Fruit fly (Drosophila melanogaster) whole organism, embryonic: Measurements from ENCODE around the gene CG14647.

ENCODE experiments used
- CG1024 ChIP-seq: fragments of 200-800 bp; sonication (Bioruptor generic); IDR thresholded peaks from 2 replicates; pipeline ENCODE4 v1.3.6; 2022; ENCODE audit warnings: missing biosample characterization, missing genetic modification characterization
- CG10543 ChIP-seq: fragments of 200-800 bp; sonication (Bioruptor generic); optimal IDR thresholded peaks from 3 replicates; lab custom pipeline; 2017; ENCODE audit warnings: missing biosample characterization, mild to moderate bottlenecking, missing genetic modification characterization, moderate library complexity
- CG12769 ChIP-seq: fragments of 200-800 bp; sonication (Bioruptor generic); optimal IDR thresholded peaks from 2 replicates; lab custom pipeline; 2019; ENCODE audit warnings: missing biosample characterization, mild to moderate bottlenecking, missing genetic modification characterization, moderate library complexity
- CG14014 ChIP-seq: fragments of 200-800 bp; sonication (Bioruptor generic); IDR thresholded peaks from 2 replicates; pipeline ENCODE4 v1.3.6; 2022; ENCODE audit warnings: missing biosample characterization, missing genetic modification characterization
- CG15514 ChIP-seq: fragments of 200-800 bp; sonication (Bioruptor generic); optimal IDR thresholded peaks from 3 replicates; lab custom pipeline; 2017; ENCODE audit warnings: missing biosample characterization, missing genetic modification characterization, mild to moderate bottlenecking, moderate library complexity, missing genetic modification reagents
- CG1647 ChIP-seq: fragments of 200-800 bp; sonication (Bioruptor generic); optimal IDR thresholded peaks from 3 replicates; lab custom pipeline; 2016; ENCODE audit warnings: missing biosample characterization, missing genetic modification characterization
- CG16779 ChIP-seq: fragments of 200-800 bp; sonication (Bioruptor generic); IDR thresholded peaks from 2 replicates; pipeline ENCODE4 v1.3.6; 2022; ENCODE audit warnings: missing biosample characterization, missing genetic modification characterization
- CG16863 ChIP-seq: fragments of 200-800 bp; sonication (Bioruptor generic); optimal IDR thresholded peaks from 3 replicates; lab custom pipeline; 2016; ENCODE audit warnings: missing biosample characterization, missing genetic modification characterization
- CG17328 ChIP-seq: fragments of 200-800 bp; sonication (Bioruptor generic); IDR thresholded peaks from 2 replicates; pipeline ENCODE4 v1.3.6; 2022; ENCODE audit warnings: missing biosample characterization, missing genetic modification characterization
- CG17385 ChIP-seq: fragments of 200-800 bp; sonication (Bioruptor generic); optimal IDR thresholded peaks from 3 replicates; lab custom pipeline; 2018; ENCODE audit warnings: missing biosample characterization, mild to moderate bottlenecking, missing genetic modification characterization
- CG18619 ChIP-seq: fragments of 200-800 bp; sonication (Bioruptor generic); optimal IDR thresholded peaks from 3 replicates; lab custom pipeline; 2017; ENCODE audit warnings: missing biosample characterization, mild to moderate bottlenecking, missing genetic modification characterization
- CG2199 ChIP-seq: fragments of 200-800 bp; sonication (Bioruptor generic); IDR thresholded peaks from 3 replicates; pipeline ENCODE4 v1.3.6; 2022; ENCODE audit warnings: missing biosample characterization, missing genetic modification characterization
- CG32767 ChIP-seq: fragments of 200-800 bp; sonication (Bioruptor generic); IDR thresholded peaks from 2 replicates; pipeline ENCODE4 v1.3.6; 2022; ENCODE audit warnings: missing biosample characterization, missing genetic modification characterization
- CG34376 ChIP-seq: fragments of 200-800 bp; sonication (Bioruptor generic); optimal IDR thresholded peaks from 2 replicates; lab custom pipeline; 2018; ENCODE audit warnings: missing biosample characterization, mild to moderate bottlenecking, missing genetic modification characterization
- CG34422 ChIP-seq: fragments of 200-800 bp; sonication (Bioruptor generic); IDR thresholded peaks from 3 replicates; pipeline ENCODE4 v1.3.6; 2022; ENCODE audit warnings: missing biosample characterization, missing genetic modification characterization
- CG5180 ChIP-seq: fragments of 200-800 bp; sonication (Bioruptor generic); optimal IDR thresholded peaks from 3 replicates; lab custom pipeline; 2017; ENCODE audit warnings: missing biosample characterization, missing genetic modification characterization, mild to moderate bottlenecking, moderate library complexity, missing genetic modification reagents
- CG6175 ChIP-seq: fragments of 200-800 bp; sonication (Bioruptor generic); IDR thresholded peaks from 3 replicates; pipeline ENCODE4 v1.3.6; 2022; ENCODE audit warnings: missing biosample characterization, missing genetic modification characterization
- CG6765 ChIP-seq: fragments of 200-800 bp; sonication (Bioruptor generic); optimal IDR thresholded peaks from 3 replicates; lab custom pipeline; 2017; ENCODE audit warnings: missing biosample characterization, mild to moderate bottlenecking, missing genetic modification characterization
- Deaf1 ChIP-seq: fragments of 200-800 bp; optimal IDR thresholded peaks from 3 replicates; lab custom pipeline; 2019; ENCODE audit warnings: missing biosample characterization, mild to moderate bottlenecking, missing genetic modification characterization, moderate library complexity
- Dref ChIP-seq: fragments of 200-800 bp; sonication (Bioruptor generic); IDR thresholded peaks from 2 replicates; pipeline ENCODE4 v1.3.6; 2022; ENCODE audit warnings: missing biosample characterization, missing genetic modification characterization
- Fer3 ChIP-seq: fragments of 200-800 bp; sonication (Bioruptor generic); optimal IDR thresholded peaks from 2 replicates; lab custom pipeline; 2018; ENCODE audit warnings: missing biosample characterization, mild to moderate bottlenecking, missing genetic modification characterization, moderate library complexity
- Jarid2 ChIP-seq: fragments of 200-800 bp; sonication (Bioruptor generic); optimal IDR thresholded peaks from 3 replicates; lab custom pipeline; 2017; ENCODE audit warnings: mild to moderate bottlenecking, missing biosample characterization, missing genetic modification reagents, missing genetic modification characterization
- MBD-R2 ChIP-seq: fragments of 200-800 bp; sonication (Bioruptor generic); IDR thresholded peaks from 2 replicates; pipeline ENCODE4 v1.3.6; 2022; ENCODE audit warnings: missing biosample characterization, missing genetic modification characterization
- MESR4 ChIP-seq: fragments of 200-800 bp; sonication (Bioruptor generic); optimal IDR thresholded peaks from 2 replicates; lab custom pipeline; 2018; ENCODE audit warnings: missing biosample characterization, mild to moderate bottlenecking, missing genetic modification characterization, moderate library complexity
- Med ChIP-seq: fragments of 200-800 bp; sonication (Bioruptor generic); peaks from one replicate; lab custom pipeline; 2016; ENCODE audit warnings: missing biosample characterization, missing genetic modification characterization, mild to moderate bottlenecking, inconsistent platforms, moderate library complexity
- Meics ChIP-seq: fragments of 200-800 bp; sonication (Bioruptor generic); optimal IDR thresholded peaks from 2 replicates; lab custom pipeline; 2017; ENCODE audit warnings: missing biosample characterization, mild to moderate bottlenecking, missing genetic modification characterization
- Myb ChIP-seq: fragments of 200-800 bp; sonication (Bioruptor generic); optimal IDR thresholded peaks from 2 replicates; lab custom pipeline; 2016; ENCODE audit warnings: missing biosample characterization, missing genetic modification characterization
- Nf-YB ChIP-seq: fragments of 200-800 bp; sonication (Bioruptor generic); optimal IDR thresholded peaks from 3 replicates; lab custom pipeline; 2019; ENCODE audit warnings: missing biosample characterization, mild to moderate bottlenecking, missing genetic modification characterization, moderate library complexity
- Nf-YC ChIP-seq: fragments of 200-800 bp; optimal IDR thresholded peaks from 3 replicates; lab custom pipeline; 2019; ENCODE audit warnings: missing biosample characterization, mild to moderate bottlenecking, missing genetic modification characterization, moderate library complexity
- Rx ChIP-seq: fragments of 200-800 bp; sonication (Bioruptor generic); IDR thresholded peaks from 2 replicates; pipeline ENCODE4 v1.3.6; 2022; ENCODE audit warnings: missing biosample characterization, missing genetic modification characterization
- caup ChIP-seq: fragments of 200-800 bp; sonication (Bioruptor generic); optimal IDR thresholded peaks from 3 replicates; lab custom pipeline; 2017; ENCODE audit warnings: missing biosample characterization, mild to moderate bottlenecking, missing genetic modification characterization, moderate library complexity; ENCODE audit not compliant: severe bottlenecking
- chinmo ChIP-seq: fragments of 200-800 bp; sonication (Bioruptor generic); IDR thresholded peaks from 4 replicates; pipeline ENCODE4 v1.3.6; 2022; ENCODE audit warnings: missing biosample characterization, missing genetic modification characterization; ENCODE audit not compliant: partially characterized antibody
- chm ChIP-seq: fragments of 200-800 bp; sonication (Bioruptor generic); IDR thresholded peaks from 2 replicates; pipeline ENCODE4 v1.3.6; 2022; ENCODE audit warnings: missing biosample characterization, missing genetic modification characterization
- crol ChIP-seq: fragments of 200-800 bp; sonication (Bioruptor generic); IDR thresholded peaks from 2 replicates; pipeline ENCODE4 v1.3.6; 2022; ENCODE audit warnings: missing biosample characterization, missing genetic modification characterization
- crp ChIP-seq, 2 experiments: fragments of 200-800 bp; sonication (Bioruptor generic); optimal IDR thresholded peaks; 2 replicates in 1 of 2; 3 replicates in 1 of 2; lab custom pipeline; 2017; ENCODE audit warnings: missing biosample characterization in 2 of 2, missing genetic modification characterization in 2 of 2, mild to moderate bottlenecking in 1 of 2, moderate library complexity in 1 of 2
- lmd ChIP-seq: fragments of 200-800 bp; sonication (Bioruptor generic); IDR thresholded peaks from 2 replicates; pipeline ENCODE4 v1.3.6; 2022; ENCODE audit warnings: missing biosample characterization, missing genetic modification characterization
- oc ChIP-seq: fragments of 200-800 bp; sonication (Bioruptor generic); optimal IDR thresholded peaks from 2 replicates; lab custom pipeline; 2018; ENCODE audit warnings: missing biosample characterization, mild to moderate bottlenecking, missing genetic modification characterization, moderate library complexity
- pan ChIP-seq, 4 experiments: fragments of >200 bp in 3 of 4; fragments of 200-800 bp in 1 of 4; sonication (Bioruptor generic) in 1 of 4; optimal IDR thresholded peaks in 3 of 4; IDR thresholded peaks in 1 of 4; 2 replicates each; pipeline versions ENCODE4 v1.3.6 to Lab custom; 2017 to 2022; ENCODE audit warnings: missing biosample characterization in 2 of 4, missing genetic modification characterization in 2 of 4, mixed read lengths in 1 of 4
- prd ChIP-seq, 3 experiments: fragments of >200 bp in 2 of 3; fragments of 200-800 bp in 1 of 3; sonication (Bioruptor generic) in 1 of 3; optimal IDR thresholded peaks in 2 of 3; IDR thresholded peaks in 1 of 3; 2 replicates in 2 of 3; 3 replicates in 1 of 3; pipeline versions ENCODE4 v1.3.6 to Lab custom; 2017 to 2022; ENCODE audit warnings: missing biosample characterization in 1 of 3, missing genetic modification characterization in 1 of 3
- pum ChIP-seq: fragments of 200-800 bp; sonication (Bioruptor generic); optimal IDR thresholded peaks from 2 replicates; lab custom pipeline; 2016; ENCODE audit warnings: missing biosample characterization, missing genetic modification characterization
- pzg ChIP-seq: fragments of 200-800 bp; sonication (Bioruptor generic); optimal IDR thresholded peaks from 3 replicates; lab custom pipeline; 2018; ENCODE audit warnings: missing biosample characterization, mild to moderate bottlenecking, missing genetic modification characterization, moderate library complexity
- schlank ChIP-seq: fragments of 200-800 bp; sonication (Bioruptor generic); optimal IDR thresholded peaks from 2 replicates; lab custom pipeline; 2018; ENCODE audit warnings: missing biosample characterization, mild to moderate bottlenecking, missing genetic modification characterization
- seq ChIP-seq: fragments of 200-800 bp; sonication (Bioruptor generic); IDR thresholded peaks from 2 replicates; pipeline ENCODE4 v1.3.6; 2022; ENCODE audit warnings: missing biosample characterization, missing genetic modification characterization
- sr ChIP-seq: fragments of 200-800 bp; sonication (Bioruptor generic); IDR thresholded peaks from 3 replicates; pipeline ENCODE4 v1.3.6; 2022; ENCODE audit warnings: missing biosample characterization, missing genetic modification characterization

CG14647 gene

DNA sequence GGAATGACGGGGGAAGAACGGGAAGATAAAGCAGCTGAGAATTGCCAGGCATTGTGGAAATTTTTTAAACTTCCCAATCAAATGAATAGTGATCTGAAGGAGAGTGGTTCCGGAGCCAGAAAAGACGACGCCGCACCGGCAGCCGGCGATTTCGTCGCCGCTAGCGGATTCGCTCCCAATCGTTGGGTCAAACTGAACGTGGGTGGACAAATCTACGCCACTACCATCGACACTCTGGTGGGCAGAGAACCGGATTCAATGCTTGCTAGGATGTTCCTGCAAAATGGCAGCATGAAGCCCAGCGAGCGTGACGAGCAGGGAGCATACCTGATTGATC lies at the start of gene CG14647:
Gene CG14647 (plus strand): TSS at position 14 of the 337 bp plus-strand sequence.
- TF ChIP-seq sr (GFP tag; lab: Robert Waterston, UW) (peak; percentile 36; the same call in 1 of the 3 replicates), crol (GFP tag; lab: Robert Waterston, UW) (0 out of 2 replicates have a peak, but pooled peaks have one; percentile 19), pum (GFP tag; lab: Kevin White, UChicago) (no peak), MESR4 (GFP tag; lab: Kevin White, UChicago) (peak; percentile 65), crp (GFP tag; optimal IDR thresholded peaks at IDR 0.05; lab: Kevin White, UChicago) (peak in 1 of 2 experiments; percentile 24), CG34422 (GFP tag; lab: Robert Waterston, UW) (peak; percentile 23; the same call in 1 of the 3 replicates), chm (GFP tag; lab: Robert Waterston, UW) (no peak), CG32767 (GFP tag; lab: Robert Waterston, UW) (no peak), CG12769 (tag; lab: Kevin White, UChicago) (peak; percentile 4), prd (optimal IDR thresholded peaks at IDR 0.05; lab: Kevin White, UChicago) (no peak), prd (GFP tag; IDR thresholded peaks at IDR 0.05; lab: Robert Waterston, UW) (no peak), Dref (GFP tag; lab: Robert Waterston, UW) (peak; percentile 35), CG1024 (peak; percentile 54; the same call in 1 of the 2 replicates), MBD-R2 (GFP tag; lab: Robert Waterston, UW) (peak; percentile 67), pan (optimal IDR thresholded peaks at IDR 0.05; lab: Kevin White, UChicago) (no peak), pan (GFP tag; optimal IDR thresholded peaks at IDR 0.05 in 1 of 2, IDR thresholded peaks at IDR 0.05 in 1 of 2) (peak in 1 of 2 experiments; percentile 14), chinmo (GFP tag; lab: Robert Waterston, UW) (0 out of 4 replicates have a peak, but pooled peaks have one; percentile 11), CG15514 (peak; percentile 76), Med (peak; percentile 61)

DNA sequence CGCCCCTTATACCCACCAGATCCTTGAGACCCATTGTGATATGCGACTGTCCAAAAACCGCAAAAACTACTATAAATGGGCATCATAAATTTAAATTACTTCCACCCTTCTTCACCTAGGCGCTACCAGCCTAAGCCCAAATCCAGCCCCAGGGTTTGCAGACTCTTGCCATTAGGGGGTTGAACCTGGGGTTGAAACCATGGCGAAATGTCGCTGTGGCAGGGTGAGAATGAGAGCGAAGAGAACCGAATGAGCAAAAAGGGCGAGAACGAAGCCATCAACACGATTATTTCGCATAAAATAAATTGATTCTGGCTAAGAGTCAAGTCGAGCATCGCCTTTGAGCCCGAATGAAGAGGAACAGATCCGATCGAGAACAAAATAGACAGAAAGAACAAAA lies 46.7 kb upstream of the CG14647 start:
- TF ChIP-seq Nf-YC (tag; lab: Kevin White, UChicago) (peak; percentile 65), CG16779 (GFP tag; lab: Robert Waterston, UW) (no peak), CG18619 (GFP tag; lab: Kevin White, UChicago) (no peak), Deaf1 (tag; lab: Kevin White, UChicago) (peak; percentile 21), seq (GFP tag; lab: Robert Waterston, UW) (peak; percentile 62; the same call in 1 of the 2 replicates), CG14014 (GFP tag; lab: Robert Waterston, UW) (no peak), CG10543 (GFP tag; lab: Kevin White, UChicago) (no peak), Nf-YB (GFP tag; lab: Kevin White, UChicago) (peak; percentile 56), Rx (GFP tag; lab: Robert Waterston, UW) (no peak)
- TF ChIP-seq, all 482 proteins: peak for 4

DNA sequence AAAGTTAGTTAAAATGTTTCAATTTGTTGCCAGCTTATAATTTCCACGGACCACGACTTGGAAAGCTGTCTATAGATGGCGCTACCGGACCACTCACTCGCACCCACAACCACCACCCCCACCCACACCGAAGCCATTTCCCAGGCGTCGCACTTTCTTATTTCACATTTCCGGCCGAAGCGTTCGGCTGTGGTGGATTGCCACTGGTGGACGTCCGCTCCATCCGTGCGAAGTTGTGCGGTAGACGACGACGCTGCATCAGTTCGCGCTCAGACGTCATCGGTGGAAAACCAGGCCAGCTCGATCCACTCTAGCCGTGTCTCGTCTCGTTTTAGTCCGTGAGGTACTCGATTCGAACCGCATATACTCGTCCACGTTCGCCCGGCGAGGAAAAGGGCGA lies 40.7 kb upstream of the CG14647 start, which contains the start of gene CG1090:
Gene CG1090 (plus strand): TSS at position 259 of the 400 bp plus-strand sequence.
- TF ChIP-seq CG1647 (GFP tag; lab: Kevin White, UChicago) (no peak), Fer3 (tag; lab: Kevin White, UChicago) (peak; percentile 11), lmd (0 out of 2 replicates have a peak, but pooled peaks have one; percentile 13), CG17328 (GFP tag; lab: Robert Waterston, UW) (peak; percentile 23; the same call in 1 of the 2 replicates), CG5180 (peak; percentile 24), CG6175 (GFP tag; lab: Robert Waterston, UW) (peak; percentile 39; the same call in 1 of the 3 replicates), Jarid2 (GFP tag; lab: Kevin White, UChicago) (peak; percentile 8), schlank (tag; lab: Kevin White, UChicago) (peak; percentile 38), Nf-YC (tag; lab: Kevin White, UChicago) (peak; percentile 37), MBD-R2 (GFP tag; lab: Robert Waterston, UW) (no peak), Myb (no peak), CG16863 (GFP tag; lab: Kevin White, UChicago) (no peak), caup (GFP tag; lab: Kevin White, UChicago) (peak; percentile 29), Meics (peak; percentile 52), Deaf1 (tag; lab: Kevin White, UChicago) (peak; percentile 95), CG34376 (GFP tag; lab: Kevin White, UChicago) (peak; percentile 73), CG2199 (GFP tag; lab: Robert Waterston, UW) (0 out of 3 replicates have a peak, but pooled peaks have one; percentile 36), CG6765 (GFP tag; lab: Kevin White, UChicago) (peak; percentile 82), CG16779 (GFP tag; lab: Robert Waterston, UW) (0 out of 2 replicates have a peak, but pooled peaks have one; percentile 36), CG17385 (GFP tag; lab: Kevin White, UChicago) (peak; percentile 28), oc (tag; lab: Kevin White, UChicago) (no peak), Nf-YB (GFP tag; lab: Kevin White, UChicago) (peak; percentile 6), pzg (GFP tag; lab: Kevin White, UChicago) (peak; percentile 15), CG10543 (GFP tag; lab: Kevin White, UChicago) (peak; percentile 64)
